Worm (Caenorhabditis elegans) whole organism, L1 larva: ENCODE data around the gene ZK1321.4.

Source experiments
- aha-1 ChIP-seq: fragments of 150-350 bp; optimal IDR thresholded peaks from 2 replicates; lab custom pipeline; 2014; ENCODE audit warnings: missing biosample characterization, missing genetic modification characterization
- ceh-8 ChIP-seq: fragments of 200-800 bp; sonication (Bioruptor generic); optimal IDR thresholded peaks from 2 replicates; lab custom pipeline; 2018; ENCODE audit warnings: mild to moderate bottlenecking, missing genetic modification characterization, moderate library complexity, missing compliant biosample characterization
- egl-27 ChIP-seq, 2 experiments: fragments of 150-350 bp in 1 of 2; sonication (generic microtip); optimal IDR thresholded peaks; 3 replicates each; lab custom pipeline; 2017 to 2018; ENCODE audit warnings: missing biosample characterization in 2 of 2, missing genetic modification characterization in 2 of 2, missing genetic modification reagents in 2 of 2
- pag-3 ChIP-seq: sonication (generic microtip); optimal IDR thresholded peaks from 2 replicates; lab custom pipeline; 2017; ENCODE audit warnings: missing genetic modification characterization, mild to moderate bottlenecking, missing compliant biosample characterization, antibody characterized with exemption, borderline replicate concordance; ENCODE audit not compliant: insufficient read depth
- sox-4 ChIP-seq: sonication (generic microtip); optimal IDR thresholded peaks from 2 replicates; lab custom pipeline; 2016; ENCODE audit warnings: missing genetic modification characterization, missing compliant biosample characterization
- unc-30 ChIP-seq: sonication (generic microtip); optimal IDR thresholded peaks from 2 replicates; lab custom pipeline; 2017; ENCODE audit warnings: missing biosample characterization, missing genetic modification characterization
- unc-62 ChIP-seq: fragments of 150-350 bp; optimal IDR thresholded peaks from 2 replicates; lab custom pipeline; 2014; ENCODE audit warnings: missing biosample characterization, missing genetic modification reagents, missing genetic modification characterization

- TF ChIP-seq unc-62 (GFP tag; lab: Kevin White, UChicago) (no peak), unc-30 (tag; lab: Kevin White, UChicago) (no peak), sox-4 (tag; lab: Kevin White, UChicago) (no peak), egl-27 (tag; optimal IDR thresholded peaks at IDR 0.05; lab: Kevin White, UChicago) (no peak), aha-1 (tag; lab: Kevin White, UChicago) (no peak), ceh-8 (GFP tag; lab: Kevin White, UChicago) (no peak), pag-3 (tag; lab: Kevin White, UChicago) (no peak)
These were observed 49.3 kb downstream of the ZK1321.4 start, which contains the start of gene cutl-2 for ce11 chrII:9724464-9724863.
